Worm (Caenorhabditis elegans): Measurements from ENCODE around the gene F23B2.10.
A peak's percentile ranks its signal among the peaks of the same experiment; 100 is the strongest.

Gene F23B2.10

ce11 chrIV:9108631-9109030, 45.5 kb downstream of the F23B2.10 start, which contains the start of gene aly-1:
Gene aly-1 (plus strand): TSS chrIV:9108931.
- TF ChIP-seq pha-2 (tag; optimal IDR thresholded peaks at IDR 0.05) (no peak), nhr-11 (tag; optimal IDR thresholded peaks at IDR 0.05) (no peak), hlh-15 (tag; optimal IDR thresholded peaks at IDR 0.05) (no peak), ceh-14 (tag; optimal IDR thresholded peaks at IDR 0.05) (no peak), Y22D7AL.16 (tag; optimal IDR thresholded peaks at IDR 0.05) (no peak), lin-11 (tag; optimal IDR thresholded peaks at IDR 0.05) (no peak), pha-4 (tag; optimal IDR thresholded peaks at IDR 0.05) (no peak), ceh-30 (tag; optimal IDR thresholded peaks at IDR 0.05) (no peak), mec-3 (tag; optimal IDR thresholded peaks at IDR 0.05; ENCODE audit: borderline replicate concordance) (no peak), ref-2 (tag; optimal IDR thresholded peaks at IDR 0.05) (no peak), elt-4 (tag; optimal IDR thresholded peaks at IDR 0.05) (no peak), C38D4.7 (GFP tag; optimal IDR thresholded peaks at IDR 0.05) (no peak), C08G9.2 (tag; optimal IDR thresholded peaks at IDR 0.05) (no peak)

ce11 chrIV:9107464-9107863, 46.7 kb downstream of the F23B2.10 start:
- TF ChIP-seq fkh-6 (tag; optimal IDR thresholded peaks at IDR 0.05) = no peak
- no peak for TF ChIP-seq ttx-3 (tag; optimal IDR thresholded peaks at IDR 0.05)
- peak; percentile 19 for TF ChIP-seq elt-2 (tag; optimal IDR thresholded peaks at IDR 0.05)
- TF ChIP-seq hlh-8 (tag; optimal IDR thresholded peaks at IDR 0.05) = peak; percentile 47
- TF ChIP-seq sox-2 (GFP tag; IDR thresholded peaks at IDR 0.05) = peak; percentile 11; the same call in 1 of the 2 replicates
- TF ChIP-seq ceh-31 (tag; optimal IDR thresholded peaks at IDR 0.05) = peak; percentile 41
- TF ChIP-seq tbx-2 (tag; optimal IDR thresholded peaks at IDR 0.05) = peak; percentile 1
- TF ChIP-seq unc-55 (GFP tag; optimal IDR thresholded peaks at IDR 0.05) = peak; percentile 72
- TF ChIP-seq pat-9 (tag; optimal IDR thresholded peaks at IDR 0.05) = peak; percentile 15
- TF ChIP-seq ceh-24 (tag; optimal IDR thresholded peaks at IDR 0.05) = no peak
- TF ChIP-seq ceh-48 (tag; optimal IDR thresholded peaks at IDR 0.05) = peak; percentile 40
- TF ChIP-seq ceh-19 (GFP tag; optimal IDR thresholded peaks at IDR 0.05) = no peak

ce11 chrIV:9104071-9105016, 49.8 kb downstream of the F23B2.10 start, which contains the start of the genes C01F6.14 and fem-3:
Gene C01F6.14 (minus strand): TSS chrIV:9104121.
Gene fem-3 (plus strand): TSS chrIV:9104966.
- TF ChIP-seq pha-2 (tag; optimal IDR thresholded peaks at IDR 0.05) (no peak), syd-9 (tag; optimal IDR thresholded peaks at IDR 0.05) (no peak), ceh-24 (tag; optimal IDR thresholded peaks at IDR 0.05) (no peak), sox-4 (tag; optimal IDR thresholded peaks at IDR 0.05) (no peak), sdc-2 (tag; optimal IDR thresholded peaks at IDR 0.05) (no peak), nhr-232 (tag; optimal IDR thresholded peaks at IDR 0.05) (no peak), ceh-45 (GFP tag; IDR thresholded peaks at IDR 0.05) (no peak), ceh-31 (tag; optimal IDR thresholded peaks at IDR 0.05) (no peak), pros-1 (tag; optimal IDR thresholded peaks at IDR 0.05) (no peak), ceh-6 (GFP tag; optimal IDR thresholded peaks at IDR 0.05) (no peak), nhr-11 (tag; optimal IDR thresholded peaks at IDR 0.05) (no peak), ceh-19 (GFP tag; optimal IDR thresholded peaks at IDR 0.05) (no peak), ceh-30 (tag; optimal IDR thresholded peaks at IDR 0.05) (no peak), F13H6.1 (tag; optimal IDR thresholded peaks at IDR 0.05) (no peak), unc-42 (tag; optimal IDR thresholded peaks at IDR 0.05) (no peak), C38D4.7 (GFP tag; optimal IDR thresholded peaks at IDR 0.05) (no peak), fax-1 (tag; optimal IDR thresholded peaks at IDR 0.05) (no peak)

Measured in whole organism, late embryonic.